Fruit fly (Drosophila melanogaster) whole organism, embryonic: ENCODE measurements around the gene Lim3.
A peak's percentile ranks its signal among the peaks of the same experiment; 100 is the strongest.

Experiments used
- Abd-B ChIP-seq: fragments of 200-800 bp; sonication (Bioruptor generic); optimal IDR thresholded peaks from 2 replicates; lab custom pipeline; 2018; ENCODE audit warnings: missing biosample characterization, mild to moderate bottlenecking, missing genetic modification characterization, moderate library complexity
- Aef1 ChIP-seq: fragments of 200-800 bp; sonication (Bioruptor generic); IDR thresholded peaks from 3 replicates; pipeline ENCODE4 v1.3.6; 2022; ENCODE audit warnings: missing biosample characterization, missing genetic modification characterization
- BEAF-32 ChIP-seq: fragments of 200-800 bp; sonication (Bioruptor generic); optimal IDR thresholded peaks from 3 replicates; lab custom pipeline; 2017; ENCODE audit warnings: missing biosample characterization, missing genetic modification characterization, mild to moderate bottlenecking, moderate library complexity, missing genetic modification reagents
- CG1024 ChIP-seq: fragments of 200-800 bp; sonication (Bioruptor generic); IDR thresholded peaks from 2 replicates; pipeline ENCODE4 v1.3.6; 2022; ENCODE audit warnings: missing biosample characterization, missing genetic modification characterization
- CG10462 ChIP-seq: fragments of 200-800 bp; sonication (Bioruptor generic); optimal IDR thresholded peaks from 2 replicates; lab custom pipeline; 2016; ENCODE audit warnings: missing biosample characterization, missing genetic modification characterization
- CG10565 ChIP-seq: fragments of 200-800 bp; sonication (Bioruptor generic); optimal IDR thresholded peaks from 3 replicates; lab custom pipeline; 2016; ENCODE audit warnings: missing biosample characterization, mild to moderate bottlenecking, missing genetic modification characterization
- CG10979 ChIP-seq: fragments of 200-800 bp; sonication (Bioruptor generic); optimal IDR thresholded peaks from 2 replicates; lab custom pipeline; 2018; ENCODE audit warnings: missing biosample characterization, mild to moderate bottlenecking, missing genetic modification characterization, moderate library complexity
- CG11093 ChIP-seq: fragments of 200-800 bp; sonication (Bioruptor generic); IDR thresholded peaks from 3 replicates; pipeline ENCODE4 v1.3.6; 2022; ENCODE audit warnings: missing biosample characterization, missing genetic modification characterization
- CG13894 ChIP-seq: fragments of 200-800 bp; sonication (Bioruptor generic); optimal IDR thresholded peaks from 3 replicates; lab custom pipeline; 2018; ENCODE audit warnings: missing biosample characterization, mild to moderate bottlenecking, missing genetic modification characterization, moderate library complexity
- CG14014 ChIP-seq: fragments of 200-800 bp; sonication (Bioruptor generic); IDR thresholded peaks from 2 replicates; pipeline ENCODE4 v1.3.6; 2022; ENCODE audit warnings: missing biosample characterization, missing genetic modification characterization
- CG1603 ChIP-seq: fragments of 200-800 bp; sonication (Bioruptor generic); optimal IDR thresholded peaks from 2 replicates; lab custom pipeline; 2019; ENCODE audit warnings: missing biosample characterization, mild to moderate bottlenecking, missing genetic modification characterization, moderate library complexity
- CG30431 ChIP-seq: fragments of 200-800 bp; sonication (Bioruptor generic); optimal IDR thresholded peaks from 2 replicates; lab custom pipeline; 2017; ENCODE audit warnings: missing biosample characterization, missing genetic modification characterization
- CG3065 ChIP-seq: fragments of 200-800 bp; sonication (Bioruptor generic); optimal IDR thresholded peaks from 2 replicates; lab custom pipeline; 2016; ENCODE audit warnings: missing biosample characterization, missing genetic modification characterization
- CG31365 ChIP-seq: fragments of 200-800 bp; sonication (Bioruptor generic); optimal IDR thresholded peaks from 2 replicates; lab custom pipeline; 2018; ENCODE audit warnings: missing biosample characterization, mild to moderate bottlenecking, missing genetic modification characterization
- CG3838 ChIP-seq: fragments of 200-800 bp; sonication (Bioruptor generic); optimal IDR thresholded peaks from 3 replicates; lab custom pipeline; 2016; ENCODE audit warnings: missing biosample characterization, missing genetic modification characterization
- CG4282 ChIP-seq: fragments of 200-800 bp; sonication (Bioruptor generic); optimal IDR thresholded peaks from 2 replicates; lab custom pipeline; 2016; ENCODE audit warnings: missing biosample characterization, missing genetic modification characterization
- CG6175 ChIP-seq: fragments of 200-800 bp; sonication (Bioruptor generic); IDR thresholded peaks from 3 replicates; pipeline ENCODE4 v1.3.6; 2022; ENCODE audit warnings: missing biosample characterization, missing genetic modification characterization
- CG7839 ChIP-seq: fragments of 200-800 bp; sonication (Bioruptor generic); optimal IDR thresholded peaks from 3 replicates; lab custom pipeline; 2018; ENCODE audit warnings: missing biosample characterization, mild to moderate bottlenecking, missing genetic modification characterization, moderate library complexity
- CG8388 ChIP-seq: fragments of 200-800 bp; sonication (Bioruptor generic); optimal IDR thresholded peaks from 2 replicates; lab custom pipeline; 2019; ENCODE audit warnings: missing biosample characterization, mild to moderate bottlenecking, missing genetic modification characterization, moderate library complexity
- CG9437 ChIP-seq: fragments of 200-800 bp; sonication (Bioruptor generic); optimal IDR thresholded peaks from 2 replicates; lab custom pipeline; 2018; ENCODE audit warnings: missing biosample characterization, mild to moderate bottlenecking, missing genetic modification characterization
- CG9932 ChIP-seq: fragments of 200-800 bp; sonication (Bioruptor generic); IDR thresholded peaks from 2 replicates; pipeline ENCODE4 v1.3.6; 2022; ENCODE audit warnings: missing biosample characterization, missing genetic modification characterization
- CTCF ChIP-seq: fragments of 200-800 bp; sonication (Bioruptor generic); optimal IDR thresholded peaks from 2 replicates; lab custom pipeline; 2017; ENCODE audit warnings: missing biosample characterization, mild to moderate bottlenecking, missing genetic modification characterization, moderate library complexity
- D19A ChIP-seq: fragments of 200-800 bp; optimal IDR thresholded peaks from 3 replicates; lab custom pipeline; 2019; ENCODE audit warnings: missing biosample characterization, mild to moderate bottlenecking, missing genetic modification characterization, moderate library complexity
- Dll ChIP-seq: fragments of 200-800 bp; sonication (Bioruptor generic); IDR thresholded peaks from 4 replicates; pipeline ENCODE4 v1.3.6; 2022; ENCODE audit warnings: missing biosample characterization, missing genetic modification characterization; ENCODE audit not compliant: partially characterized antibody
- Dp ChIP-seq: fragments of 200-800 bp; sonication (Bioruptor generic); optimal IDR thresholded peaks from 2 replicates; lab custom pipeline; 2018; ENCODE audit warnings: missing biosample characterization, mild to moderate bottlenecking, missing genetic modification characterization, moderate library complexity
- Fer2 ChIP-seq: fragments of 200-800 bp; sonication (Bioruptor generic); optimal IDR thresholded peaks from 2 replicates; lab custom pipeline; 2018; ENCODE audit warnings: missing biosample characterization, mild to moderate bottlenecking, missing genetic modification characterization, moderate library complexity
- Hr3 ChIP-seq: fragments of 200-800 bp; sonication (Bioruptor generic); optimal IDR thresholded peaks from 3 replicates; lab custom pipeline; 2016; ENCODE audit warnings: missing biosample characterization, missing genetic modification characterization
- Hsf ChIP-seq: fragments of 200-800 bp; sonication (Bioruptor generic); optimal IDR thresholded peaks from 3 replicates; lab custom pipeline; 2016; ENCODE audit warnings: missing biosample characterization, missing genetic modification characterization
- Myb ChIP-seq: fragments of 200-800 bp; sonication (Bioruptor generic); optimal IDR thresholded peaks from 2 replicates; lab custom pipeline; 2016; ENCODE audit warnings: missing biosample characterization, missing genetic modification characterization
- NFAT ChIP-seq: fragments of 200-800 bp; sonication (Bioruptor generic); IDR thresholded peaks from 2 replicates; pipeline ENCODE4 v1.3.6; 2022; ENCODE audit warnings: missing biosample characterization, missing genetic modification characterization
- Opbp ChIP-seq: fragments of 200-800 bp; sonication (Bioruptor generic); IDR thresholded peaks from 3 replicates; pipeline ENCODE4 v1.3.6; 2022; ENCODE audit warnings: missing biosample characterization, missing genetic modification characterization; ENCODE audit not compliant: partially characterized antibody
- Scr ChIP-seq: fragments of 200-800 bp; sonication (Bioruptor generic); IDR thresholded peaks from 2 replicates; pipeline ENCODE4 v1.3.6; 2022; ENCODE audit warnings: missing biosample characterization, missing genetic modification characterization; ENCODE audit not compliant: partially characterized antibody
- Sox100B ChIP-seq: fragments of 200-800 bp; sonication (Bioruptor generic); optimal IDR thresholded peaks from 3 replicates; lab custom pipeline; 2018; ENCODE audit warnings: missing biosample characterization, mild to moderate bottlenecking, missing genetic modification characterization
- ab ChIP-seq: fragments of 200-800 bp; sonication (Bioruptor generic); optimal IDR thresholded peaks from 2 replicates; lab custom pipeline; 2016; ENCODE audit warnings: missing biosample characterization, missing genetic modification characterization
- bbx ChIP-seq: fragments of 200-800 bp; sonication (Bioruptor generic); IDR thresholded peaks from 2 replicates; pipeline ENCODE4 v1.3.6; 2022; ENCODE audit warnings: missing biosample characterization, missing genetic modification characterization; ENCODE audit not compliant: partially characterized antibody
- bowl ChIP-seq: fragments of 200-800 bp; sonication (Bioruptor generic); IDR thresholded peaks from 2 replicates; pipeline ENCODE4 v1.3.6; 2022; ENCODE audit warnings: missing biosample characterization, missing genetic modification characterization
- chn ChIP-seq: fragments of 200-800 bp; sonication (Bioruptor generic); optimal IDR thresholded peaks from 2 replicates; lab custom pipeline; 2016; ENCODE audit warnings: missing biosample characterization, missing genetic modification characterization
- croc ChIP-seq: fragments of 200-800 bp; sonication (Bioruptor generic); conservative IDR thresholded peaks from 3 replicates; pipeline ENCODE4 v1.3.6; 2022; ENCODE audit warnings: missing biosample characterization, missing genetic modification characterization
- crol ChIP-seq: fragments of 200-800 bp; sonication (Bioruptor generic); IDR thresholded peaks from 2 replicates; pipeline ENCODE4 v1.3.6; 2022; ENCODE audit warnings: missing biosample characterization, missing genetic modification characterization
- cwo ChIP-seq: fragments of 200-800 bp; sonication (Bioruptor generic); optimal IDR thresholded peaks from 3 replicates; lab custom pipeline; 2017; ENCODE audit warnings: missing biosample characterization, missing genetic modification characterization, mild to moderate bottlenecking, moderate library complexity, missing genetic modification reagents
- dm ChIP-seq: fragments of 200-800 bp; sonication (Bioruptor generic); optimal IDR thresholded peaks from 3 replicates; lab custom pipeline; 2016; ENCODE audit warnings: missing biosample characterization, missing genetic modification characterization
- h ChIP-seq: fragments of >200 bp; optimal IDR thresholded peaks from 2 replicates; lab custom pipeline; 2017
- ham ChIP-seq: fragments of 200-800 bp; sonication (Bioruptor generic); IDR thresholded peaks from 2 replicates; pipeline ENCODE4 v1.3.6; 2022; ENCODE audit warnings: missing biosample characterization, missing genetic modification characterization
- her ChIP-seq: fragments of 200-800 bp; sonication (Bioruptor generic); optimal IDR thresholded peaks from 2 replicates; lab custom pipeline; 2016; ENCODE audit warnings: missing biosample characterization, missing genetic modification characterization
- hth ChIP-seq: fragments of >200 bp; optimal IDR thresholded peaks from 2 replicates; lab custom pipeline; 2017; ENCODE audit warnings: inconsistent platforms
- jumu ChIP-seq: fragments of 200-800 bp; sonication (Bioruptor generic); optimal IDR thresholded peaks from 3 replicates; lab custom pipeline; 2016; ENCODE audit warnings: missing biosample characterization, missing genetic modification characterization
- lab ChIP-seq: fragments of 200-800 bp; sonication (Bioruptor generic); optimal IDR thresholded peaks from 3 replicates; lab custom pipeline; 2017; ENCODE audit warnings: missing biosample characterization, missing genetic modification characterization, mild to moderate bottlenecking, moderate library complexity, missing genetic modification reagents
- mam ChIP-seq: fragments of 200-800 bp; sonication (Bioruptor generic); optimal IDR thresholded peaks from 3 replicates; lab custom pipeline; 2016; ENCODE audit warnings: missing biosample characterization, missing genetic modification characterization
- nerfin-1 ChIP-seq: fragments of 200-800 bp; sonication (Bioruptor generic); optimal IDR thresholded peaks from 3 replicates; lab custom pipeline; 2019; ENCODE audit warnings: missing biosample characterization, mild to moderate bottlenecking, missing genetic modification characterization, moderate library complexity
- shn ChIP-seq: fragments of 200-800 bp; sonication (Bioruptor generic); optimal IDR thresholded peaks from 3 replicates; lab custom pipeline; 2016; ENCODE audit warnings: missing biosample characterization, missing genetic modification characterization
- usp ChIP-seq: fragments of >200 bp; optimal IDR thresholded peaks from 2 replicates; lab custom pipeline; 2017; ENCODE audit warnings: missing biosample characterization, missing genetic modification characterization
- vfl ChIP-seq: fragments of 200-800 bp; sonication (Bioruptor generic); optimal IDR thresholded peaks from 2 replicates; lab custom pipeline; 2016; ENCODE audit warnings: missing biosample characterization, missing genetic modification characterization

Gene Lim3

DNA sequence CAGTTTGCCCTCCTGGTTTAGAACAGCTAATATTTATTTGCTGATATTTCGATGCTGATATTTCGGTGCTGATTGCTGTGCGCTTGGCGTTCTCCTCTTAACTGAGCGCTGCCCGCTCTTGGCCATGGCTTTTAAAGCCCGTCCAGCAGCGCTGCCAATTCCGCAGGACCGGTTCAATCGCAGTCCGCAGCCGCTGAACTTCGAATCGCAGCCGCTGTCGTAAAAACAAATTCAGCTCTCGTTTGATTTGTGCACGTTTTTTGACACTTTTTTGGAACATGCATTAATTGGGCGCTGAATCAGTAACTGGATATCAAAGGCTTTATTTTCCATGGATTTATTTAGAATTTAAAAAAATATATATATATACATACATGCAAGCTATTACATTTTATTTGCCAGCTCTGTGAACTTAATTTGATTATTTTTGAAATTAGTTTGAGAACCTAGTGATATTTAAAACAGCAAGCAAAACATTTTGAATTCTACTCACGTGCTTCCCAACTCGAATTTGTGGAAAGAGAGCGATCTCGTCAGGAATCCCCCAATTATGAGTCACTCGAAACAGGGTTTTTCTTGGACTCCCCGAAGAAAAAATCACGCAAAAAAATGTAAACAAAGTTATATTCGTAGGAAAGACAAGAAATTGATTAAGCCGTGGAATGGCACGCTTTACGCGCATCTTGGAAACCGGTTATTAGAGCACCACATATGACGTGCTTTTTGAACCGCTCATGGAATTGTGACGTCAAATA, 12.1 kb upstream of the Lim3 start, which contains the start of gene Ddc (continued):
- TF ChIP-seq CG11093 (GFP tag; lab: Robert Waterston, UW), result no peak
- no peak for TF ChIP-seq chn (GFP tag; lab: Kevin White, UChicago)
- no peak for TF ChIP-seq Scr (GFP tag; lab: Robert Waterston, UW)
- TF ChIP-seq her (GFP tag; lab: Kevin White, UChicago), result no peak
- no peak for TF ChIP-seq CG1024 (GFP tag; lab: Robert Waterston, UW)
- no peak for TF ChIP-seq CG4282
- TF ChIP-seq CG9437, result no peak
- 0 out of 2 replicates have a peak, but pooled peaks have one; percentile 50 for TF ChIP-seq NFAT
- no peak for TF ChIP-seq vfl (GFP tag; lab: Kevin White, UChicago)
- no peak for TF ChIP-seq mam (GFP tag; lab: Kevin White, UChicago)
- no peak for TF ChIP-seq Aef1 (GFP tag; lab: Robert Waterston, UW)
- TF ChIP-seq Fer2 (tag; lab: Kevin White, UChicago), result no peak
- no peak for TF ChIP-seq Myb
- no peak for TF ChIP-seq CG10979 (tag; lab: Kevin White, UChicago)
- no peak for TF ChIP-seq dm (GFP tag; lab: Kevin White, UChicago)
- TF ChIP-seq CG30431 (GFP tag; lab: Kevin White, UChicago), result no peak
- no peak for TF ChIP-seq CG3838 (GFP tag; lab: Kevin White, UChicago)
- no peak for TF ChIP-seq CG10565 (GFP tag; lab: Kevin White, UChicago)
- TF ChIP-seq CG14014 (GFP tag; lab: Robert Waterston, UW), result no peak
- TF ChIP-seq Dll (GFP tag; lab: Robert Waterston, UW), result no peak
- no peak for TF ChIP-seq nerfin-1 (tag; lab: Kevin White, UChicago)
- TF ChIP-seq cwo, result peak; percentile 17
- no peak for TF ChIP-seq BEAF-32 (GFP tag; lab: Kevin White, UChicago)
- no peak for TF ChIP-seq shn (GFP tag; lab: Kevin White, UChicago)
- TF ChIP-seq CG1603 (tag; lab: Kevin White, UChicago), result no peak
- no peak for TF ChIP-seq CG6175
- no peak for TF ChIP-seq Hr3 (GFP tag; lab: Kevin White, UChicago)
- no peak for TF ChIP-seq jumu (GFP tag; lab: Kevin White, UChicago)
- no peak for TF ChIP-seq CG13894 (tag; lab: Kevin White, UChicago)
- TF ChIP-seq CTCF (GFP tag; lab: Kevin White, UChicago), result no peak
- no peak for TF ChIP-seq CG10462 (GFP tag; lab: Kevin White, UChicago)
- TF ChIP-seq ab (GFP tag; lab: Kevin White, UChicago), result no peak
- no peak for TF ChIP-seq CG3065 (GFP tag; lab: Kevin White, UChicago)
- no peak for TF ChIP-seq hth
- TF ChIP-seq Dp (GFP tag; lab: Kevin White, UChicago), result no peak
- TF ChIP-seq bbx (GFP tag; lab: Robert Waterston, UW), result no peak
- TF ChIP-seq CG9932 (GFP tag; lab: Robert Waterston, UW), result peak; percentile 60
- TF ChIP-seq h (lab: Kevin White, UChicago), result no peak
- no peak for TF ChIP-seq CG8388 (GFP tag; lab: Kevin White, UChicago)
- TF ChIP-seq CG7839 (tag; lab: Kevin White, UChicago), result no peak
- TF ChIP-seq Sox100B (GFP tag; lab: Kevin White, UChicago), result no peak
- TF ChIP-seq croc (GFP tag; lab: Robert Waterston, UW), result no peak
- no peak for TF ChIP-seq Hsf (GFP tag; lab: Kevin White, UChicago)
- TF ChIP-seq bowl (GFP tag; lab: Robert Waterston, UW), result no peak
- no peak for TF ChIP-seq D19A (tag; lab: Kevin White, UChicago)
- TF ChIP-seq ham (GFP tag; lab: Robert Waterston, UW), result no peak
- peak; percentile 13 for TF ChIP-seq Abd-B (GFP tag; lab: Kevin White, UChicago)
- TF ChIP-seq lab (GFP tag; lab: Kevin White, UChicago), result no peak
- TF ChIP-seq CG31365 (tag; lab: Kevin White, UChicago), result no peak
- TF ChIP-seq crol (GFP tag; lab: Robert Waterston, UW), result no peak
- no peak for TF ChIP-seq usp
- TF ChIP-seq Opbp (GFP tag; lab: Robert Waterston, UW), result no peak
